Fruit fly (Drosophila melanogaster) whole organism: ENCODE measurements around the gene PIG-F.

Experiments
- CG8478 ChIP-seq: fragments of >200 bp; optimal IDR thresholded peaks from 2 replicates; lab custom pipeline; 2018; ENCODE audit warnings: inconsistent platforms
- Dll ChIP-seq: fragments of >200 bp; optimal IDR thresholded peaks from 2 replicates; lab custom pipeline; 2017
- EcR ChIP-seq, 2 experiments: fragments of >200 bp; optimal IDR thresholded peaks; 2 replicates each; lab custom pipeline; 2017; ENCODE audit warnings: missing biosample characterization in 2 of 2, missing genetic modification characterization in 2 of 2, missing genetic modification reagents in 2 of 2
- pan ChIP-seq: fragments of >200 bp; optimal IDR thresholded peaks from 2 replicates; lab custom pipeline; 2017
- psq ChIP-seq: fragments of >200 bp; optimal IDR thresholded peaks from 2 replicates; lab custom pipeline; 2017
- usp ChIP-seq: fragments of >200 bp; optimal IDR thresholded peaks from 2 replicates; lab custom pipeline; 2017; ENCODE audit warnings: missing biosample characterization, missing genetic modification characterization, mixed read lengths

Gene PIG-F

DNA sequence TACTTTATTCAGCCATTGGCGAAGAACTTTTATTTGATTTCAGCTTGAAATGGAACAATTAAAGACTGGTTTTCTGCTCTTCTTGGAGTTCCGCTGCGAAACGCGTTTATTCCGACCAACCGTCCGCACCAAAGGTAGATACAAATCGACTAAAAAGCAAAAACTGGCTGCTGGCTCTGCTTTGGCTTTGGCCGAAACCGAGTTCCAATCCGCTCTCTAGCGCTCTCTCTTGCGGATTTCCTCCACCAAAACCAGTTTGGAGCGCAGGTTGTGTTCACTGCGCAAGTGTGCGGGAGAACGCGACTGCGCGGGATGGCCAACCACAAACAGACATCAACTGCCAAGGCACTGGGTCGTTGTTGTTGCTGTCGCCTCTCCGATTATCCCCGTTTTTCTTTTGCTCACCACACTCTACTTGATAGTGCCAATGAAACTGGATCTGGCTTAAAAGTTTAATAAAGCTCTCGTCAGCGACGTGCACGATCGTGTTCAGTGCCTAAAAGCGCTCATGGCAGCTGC, 23.3 kb downstream of the PIG-F start, which contains the start of gene wnd:
Gene wnd, minus strand, starts transcription at position 306 of the 519 bp plus-strand sequence.
- no peak for TF ChIP-seq psq (lab: Kevin White, UChicago)
- TF ChIP-seq Dll = no peak
- TF ChIP-seq EcR (GFP tag; optimal IDR thresholded peaks at IDR 0.05; lab: Kevin White, UChicago) = no peak
- no peak for TF ChIP-seq usp (GFP tag; lab: Kevin White, UChicago)
- TF ChIP-seq pan (lab: Kevin White, UChicago) = no peak
- TF ChIP-seq CG8478 (lab: Kevin White, UChicago) = no peak

DNA sequence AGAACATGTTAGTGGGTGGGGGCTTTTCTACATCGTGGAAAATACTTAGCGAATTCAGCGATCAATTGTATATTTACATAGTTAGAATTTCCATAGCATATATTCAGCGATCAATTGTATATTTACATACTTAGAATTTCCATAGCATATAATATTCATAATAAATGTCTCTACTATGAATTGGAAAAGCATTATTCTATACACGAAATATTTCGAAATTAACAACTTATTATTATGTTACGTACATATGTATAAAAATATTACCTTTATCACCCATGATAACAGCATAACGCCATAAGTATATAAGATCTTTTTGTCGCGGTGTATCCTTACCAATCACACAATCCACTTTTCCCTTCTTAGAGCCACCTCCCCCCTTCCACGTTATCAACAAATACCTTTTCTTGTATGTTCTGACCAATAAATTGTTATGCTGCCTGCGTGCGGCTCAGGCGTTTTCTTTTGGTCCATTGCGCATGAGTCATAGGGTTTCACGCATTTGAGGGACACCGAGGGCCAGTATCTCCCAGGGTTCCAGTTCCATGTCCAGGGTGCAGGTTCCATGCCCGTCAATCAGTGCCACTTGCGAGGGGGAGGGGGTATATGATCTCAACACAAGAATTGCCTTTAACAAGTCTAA, 24.7 kb downstream of the PIG-F start:
- TF ChIP-seq Dll (no peak), psq (lab: Kevin White, UChicago) (no peak), usp (GFP tag; lab: Kevin White, UChicago) (no peak), pan (lab: Kevin White, UChicago) (no peak), CG8478 (lab: Kevin White, UChicago) (no peak), EcR (GFP tag; optimal IDR thresholded peaks at IDR 0.05; lab: Kevin White, UChicago) (no peak)

DNA sequence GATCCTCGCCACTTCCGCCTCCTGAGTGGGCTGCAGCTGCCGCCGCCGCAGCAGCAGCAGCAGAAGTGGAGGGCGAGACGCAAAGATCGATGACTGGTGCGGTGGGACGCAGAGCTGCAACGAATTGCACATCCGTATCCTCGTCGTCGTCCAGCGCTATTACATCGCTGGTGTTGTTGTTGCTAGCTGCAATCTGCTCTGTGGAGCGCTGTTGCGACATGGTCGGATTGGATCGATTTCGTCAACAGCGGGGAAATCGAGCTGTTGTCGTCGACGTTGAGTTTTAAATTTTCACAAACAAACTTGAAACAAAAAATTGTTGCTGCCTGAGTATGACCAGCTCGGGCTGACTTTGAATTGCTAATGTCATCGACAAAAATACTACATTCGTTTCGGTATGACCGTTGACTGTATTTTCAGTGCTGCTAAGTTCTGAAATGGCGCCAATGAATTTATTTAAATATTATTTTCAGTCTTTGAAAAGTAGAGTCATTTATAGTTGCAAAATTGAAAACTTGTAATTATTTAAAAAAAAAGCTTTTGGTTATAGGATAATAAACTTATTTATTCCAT, 30.3 kb downstream of the PIG-F start, which contains the start of gene Rnf146:
Gene Rnf146, minus strand, starts transcription at position 369 of the 573 bp plus-strand sequence.
- no peak for TF ChIP-seq psq (lab: Kevin White, UChicago)
- no peak for TF ChIP-seq usp (GFP tag; lab: Kevin White, UChicago)
- no peak for TF ChIP-seq pan (lab: Kevin White, UChicago)
- TF ChIP-seq EcR (GFP tag; optimal IDR thresholded peaks at IDR 0.05; lab: Kevin White, UChicago) = no peak
- no peak for TF ChIP-seq Dll
- TF ChIP-seq CG8478 (lab: Kevin White, UChicago) = no peak

DNA sequence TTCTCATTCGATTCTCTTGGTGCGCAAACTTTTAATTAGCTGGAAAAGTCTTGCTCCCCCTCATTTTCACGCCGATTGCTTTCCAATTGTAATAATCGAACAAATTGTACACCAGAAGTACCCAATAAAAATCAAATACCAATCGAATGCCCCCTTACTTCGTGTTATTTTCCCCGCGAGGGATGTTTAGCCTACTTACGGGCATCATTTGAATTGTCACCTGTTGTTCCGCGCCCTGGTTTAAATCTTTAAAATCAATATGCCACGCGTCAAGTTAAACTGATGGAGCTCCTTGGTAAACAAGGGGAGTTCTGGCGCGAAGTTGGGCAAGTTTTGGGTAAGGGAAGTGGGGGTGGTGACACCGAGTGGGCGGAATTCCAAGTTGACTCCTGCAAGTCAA, 34.0 kb downstream of the PIG-F start:
- TF ChIP-seq Dll = no peak
- no peak for TF ChIP-seq usp (GFP tag; lab: Kevin White, UChicago)
- no peak for TF ChIP-seq pan (lab: Kevin White, UChicago)
- TF ChIP-seq EcR (GFP tag; optimal IDR thresholded peaks at IDR 0.05; lab: Kevin White, UChicago) = no peak
- TF ChIP-seq psq (lab: Kevin White, UChicago) = no peak
- no peak for TF ChIP-seq CG8478 (lab: Kevin White, UChicago)

DNA sequence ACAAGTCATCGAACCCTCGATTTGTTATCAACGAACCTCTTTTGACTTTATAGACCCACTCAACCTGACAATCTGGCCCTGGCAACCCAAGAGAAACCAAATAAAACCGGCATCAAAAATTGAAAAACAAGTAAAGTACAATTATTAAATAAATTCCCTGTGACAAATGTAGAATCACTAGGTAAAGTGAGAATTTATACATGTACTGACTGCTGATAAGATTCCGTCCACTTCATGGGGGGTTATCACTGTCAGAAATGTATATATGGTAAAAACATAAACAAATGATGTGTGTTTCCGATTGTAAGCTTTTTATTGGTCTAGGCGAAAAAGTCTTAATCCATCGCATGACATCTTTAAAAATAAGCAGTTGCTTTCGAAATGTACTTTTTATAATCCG, 36.4 kb downstream of the PIG-F start:
- TF ChIP-seq usp (GFP tag; lab: Kevin White, UChicago) (no peak), CG8478 (lab: Kevin White, UChicago) (no peak), psq (lab: Kevin White, UChicago) (no peak), Dll (no peak), pan (lab: Kevin White, UChicago) (no peak), EcR (GFP tag; optimal IDR thresholded peaks at IDR 0.05; lab: Kevin White, UChicago) (no peak)

dm6 chr3L:19649374-19649948, 37.2 kb downstream of the PIG-F start, which contains the start of gene Oat:
Oat (minus strand) TSS chr3L:19649851.
- no peak for TF ChIP-seq Dll
- no peak for TF ChIP-seq psq (lab: Kevin White, UChicago)
- TF ChIP-seq usp (GFP tag; lab: Kevin White, UChicago) = no peak
- TF ChIP-seq CG8478 (lab: Kevin White, UChicago) = no peak
- no peak for TF ChIP-seq EcR (GFP tag; optimal IDR thresholded peaks at IDR 0.05; lab: Kevin White, UChicago)
- TF ChIP-seq pan (lab: Kevin White, UChicago) = no peak

DNA sequence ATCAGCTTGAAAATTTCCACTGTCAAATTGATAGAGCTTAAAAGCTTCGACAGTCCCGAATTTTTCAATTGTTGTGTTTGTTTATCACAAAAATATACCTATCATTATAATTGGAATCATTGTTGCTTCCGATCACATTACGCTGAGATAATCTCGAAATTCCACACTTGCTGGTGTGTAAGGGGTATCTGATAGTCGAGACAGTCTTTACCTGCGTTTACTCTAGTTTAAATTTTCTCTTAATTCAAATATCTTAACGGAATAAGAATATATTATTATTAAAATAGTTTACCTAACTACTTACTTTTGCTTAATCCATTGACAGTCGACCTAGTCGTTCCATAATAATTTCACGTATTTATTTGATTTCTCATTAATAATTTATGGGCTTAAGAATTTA, 37.9 kb downstream of the PIG-F start:
- peak; percentile 68 for TF ChIP-seq pan (lab: Kevin White, UChicago)
- no peak for TF ChIP-seq psq (lab: Kevin White, UChicago)
- no peak for TF ChIP-seq Dll
- TF ChIP-seq usp (GFP tag; lab: Kevin White, UChicago) = no peak
- no peak for TF ChIP-seq CG8478 (lab: Kevin White, UChicago)
- no peak for TF ChIP-seq EcR (GFP tag; optimal IDR thresholded peaks at IDR 0.05; lab: Kevin White, UChicago)

DNA sequence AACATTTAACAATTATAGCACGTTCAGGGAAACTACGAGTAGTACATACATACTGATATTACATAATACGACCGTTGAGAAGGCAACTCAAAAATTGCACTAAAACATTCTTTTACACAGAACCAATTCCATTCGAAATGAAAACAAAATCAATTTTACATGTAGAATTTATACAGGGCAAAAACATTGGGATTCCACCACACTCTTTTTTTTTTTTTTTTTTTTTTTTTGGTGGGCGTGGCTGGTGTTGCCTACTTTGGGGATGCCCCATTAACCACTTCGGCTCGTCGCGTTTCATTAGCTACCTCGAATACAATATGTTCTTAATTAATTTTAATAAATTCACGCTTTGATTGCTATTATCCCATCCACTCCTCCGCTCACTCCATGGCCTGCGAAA, 38.3 kb downstream of the PIG-F start:
- TF ChIP-seq EcR (GFP tag; optimal IDR thresholded peaks at IDR 0.05; lab: Kevin White, UChicago) = no peak
- TF ChIP-seq CG8478 (lab: Kevin White, UChicago) = no peak
- no peak for TF ChIP-seq Dll
- no peak for TF ChIP-seq usp (GFP tag; lab: Kevin White, UChicago)
- TF ChIP-seq pan (lab: Kevin White, UChicago) = no peak
- TF ChIP-seq psq (lab: Kevin White, UChicago) = no peak

DNA sequence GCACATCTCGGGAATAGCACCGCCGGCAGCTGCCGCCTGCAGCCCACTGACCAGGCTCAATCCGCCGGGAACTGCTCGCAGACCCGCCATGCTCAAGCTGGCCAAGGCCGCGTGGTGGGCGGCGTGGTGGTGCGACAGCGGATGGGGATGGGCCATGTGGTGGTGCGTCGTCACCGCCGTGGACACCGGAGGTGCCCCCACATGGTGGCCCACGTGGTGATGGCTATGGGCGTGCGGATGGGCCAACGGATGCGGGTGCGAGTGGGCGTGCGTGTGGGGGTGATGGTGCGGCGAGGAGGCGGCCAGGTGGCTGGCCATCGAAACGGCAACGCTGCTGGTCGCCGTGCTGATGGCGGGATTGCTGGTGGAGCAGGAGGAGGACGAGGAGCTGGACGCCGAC, 41.2 kb downstream of the PIG-F start:
- TF ChIP-seq usp (GFP tag; lab: Kevin White, UChicago) = no peak
- TF ChIP-seq pan (lab: Kevin White, UChicago) = no peak
- TF ChIP-seq CG8478 (lab: Kevin White, UChicago) = no peak
- TF ChIP-seq Dll = no peak
- TF ChIP-seq EcR (GFP tag; optimal IDR thresholded peaks at IDR 0.05; lab: Kevin White, UChicago) = no peak
- no peak for TF ChIP-seq psq (lab: Kevin White, UChicago)

- no peak for TF ChIP-seq EcR (GFP tag; optimal IDR thresholded peaks at IDR 0.05; lab: Kevin White, UChicago)
These were observed 43.7 kb downstream of the PIG-F start for dm6 chr3L:19655923-19656322.

- no peak for TF ChIP-seq CG8478 (lab: Kevin White, UChicago)
- TF ChIP-seq pan (lab: Kevin White, UChicago) = no peak
- no peak for TF ChIP-seq EcR (GFP tag; optimal IDR thresholded peaks at IDR 0.05; lab: Kevin White, UChicago)
- TF ChIP-seq usp (GFP tag; lab: Kevin White, UChicago) = no peak
- no peak for TF ChIP-seq Dll
- TF ChIP-seq psq (lab: Kevin White, UChicago) = no peak
These were observed 50.6 kb downstream of the PIG-F start for dm6 chr3L:19662892-19663291.
